Worm (Caenorhabditis elegans) whole organism, L2 larva: ENCODE data around the gene bgnt-1.4.

Experiments
- C34F6.9 ChIP-seq: fragments of 150-350 bp; optimal IDR thresholded peaks from 2 replicates; lab custom pipeline; 2014; ENCODE audit warnings: missing biosample characterization, missing genetic modification characterization
- F13H6.1 ChIP-seq: sonication (generic microtip); optimal IDR thresholded peaks from 2 replicates; lab custom pipeline; 2016; ENCODE audit warnings: missing genetic modification characterization, missing compliant biosample characterization
- R02D3.7 ChIP-seq: fragments of 150-350 bp; optimal IDR thresholded peaks from 2 replicates; lab custom pipeline; 2014; ENCODE audit warnings: missing biosample characterization, missing genetic modification characterization
- Y55F3AM.14 ChIP-seq: fragments of 200-800 bp; sonication (Bioruptor generic); optimal IDR thresholded peaks from 2 replicates; lab custom pipeline; 2018; ENCODE audit warnings: mild to moderate bottlenecking, missing genetic modification characterization, missing compliant biosample characterization
- ama-1 ChIP-seq: fragments of 150-350 bp; optimal IDR thresholded peaks from 2 replicates; lab custom pipeline; 2018; ENCODE audit warnings: inconsistent platforms
- blmp-1 ChIP-seq: sonication (generic microtip); optimal IDR thresholded peaks from 2 replicates; lab custom pipeline; 2017; ENCODE audit warnings: missing genetic modification characterization, mild to moderate bottlenecking, missing compliant biosample characterization, antibody characterized with exemption, moderate library complexity; ENCODE audit not compliant: insufficient read depth
- ceh-16 ChIP-seq: fragments of 150-350 bp; optimal IDR thresholded peaks from 2 replicates; lab custom pipeline; 2014; ENCODE audit warnings: missing biosample characterization, missing genetic modification characterization
- ceh-82 ChIP-seq: fragments of 150-350 bp; optimal IDR thresholded peaks from 2 replicates; lab custom pipeline; 2014; ENCODE audit warnings: missing biosample characterization, missing genetic modification characterization
- crh-2 ChIP-seq: sonication (generic microtip); optimal IDR thresholded peaks from 2 replicates; lab custom pipeline; 2017; ENCODE audit warnings: missing biosample characterization, missing genetic modification characterization
- dmd-4 ChIP-seq: sonication (generic microtip); optimal IDR thresholded peaks from 2 replicates; lab custom pipeline; 2017; ENCODE audit warnings: missing biosample characterization, missing genetic modification characterization
- egl-27 ChIP-seq: sonication (generic microtip); optimal IDR thresholded peaks from 3 replicates; lab custom pipeline; 2017; ENCODE audit warnings: missing biosample characterization, missing genetic modification reagents, missing genetic modification characterization
- gmeb-1 ChIP-seq: fragments of 150-350 bp; optimal IDR thresholded peaks from 2 replicates; lab custom pipeline; 2014; ENCODE audit warnings: missing biosample characterization, missing genetic modification characterization
- lin-11 ChIP-seq: fragments of 150-350 bp; sonication (generic microtip); optimal IDR thresholded peaks from 2 replicates; lab custom pipeline; 2014; ENCODE audit warnings: missing biosample characterization, missing genetic modification characterization, inconsistent platforms, mixed read lengths
- lin-13 ChIP-seq: fragments of 150-350 bp; optimal IDR thresholded peaks from 2 replicates; lab custom pipeline; 2014; ENCODE audit warnings: missing biosample characterization, missing genetic modification reagents, missing genetic modification characterization
- lin-39 ChIP-seq: fragments of 150-350 bp; optimal IDR thresholded peaks from 2 replicates; lab custom pipeline; 2014; ENCODE audit warnings: missing biosample characterization, missing genetic modification reagents, missing genetic modification characterization
- lsy-2 ChIP-seq, 2 experiments: fragments of 150-350 bp in 1 of 2; sonication (generic microtip) in 1 of 2; optimal IDR thresholded peaks; 2 replicates each; lab custom pipeline; 2014 to 2017; ENCODE audit warnings: missing biosample characterization in 2 of 2, missing genetic modification characterization in 2 of 2
- mab-5 ChIP-seq: fragments of 150-350 bp; optimal IDR thresholded peaks from 2 replicates; lab custom pipeline; 2014; ENCODE audit warnings: missing biosample characterization, missing genetic modification characterization
- mbf-1 ChIP-seq: sonication (generic microtip); optimal IDR thresholded peaks from 2 replicates; lab custom pipeline; 2017; ENCODE audit warnings: missing biosample characterization, missing genetic modification characterization
- mdl-1 ChIP-seq, 2 experiments: fragments of 150-350 bp in 1 of 2; sonication (generic microtip) in 1 of 2; optimal IDR thresholded peaks; 2 replicates each; lab custom pipeline; 2017; ENCODE audit warnings: missing biosample characterization in 2 of 2, missing genetic modification characterization in 2 of 2
- nhr-10 ChIP-seq: sonication (generic microtip); optimal IDR thresholded peaks from 2 replicates; lab custom pipeline; 2017; ENCODE audit warnings: missing biosample characterization, missing genetic modification characterization
- nhr-11 ChIP-seq: fragments of 150-350 bp; optimal IDR thresholded peaks from 2 replicates; lab custom pipeline; 2014; ENCODE audit warnings: missing biosample characterization, missing genetic modification characterization
- nhr-12 ChIP-seq: fragments of 150-350 bp; optimal IDR thresholded peaks from 2 replicates; lab custom pipeline; 2014; ENCODE audit warnings: missing biosample characterization, missing genetic modification characterization
- nhr-129 ChIP-seq: fragments of 150-350 bp; optimal IDR thresholded peaks from 2 replicates; lab custom pipeline; 2014; ENCODE audit warnings: missing biosample characterization, missing genetic modification characterization
- nhr-21 ChIP-seq: fragments of 150-350 bp; optimal IDR thresholded peaks from 2 replicates; lab custom pipeline; 2014; ENCODE audit warnings: missing biosample characterization, missing genetic modification characterization
- nhr-237 ChIP-seq: fragments of 150-350 bp; optimal IDR thresholded peaks from 2 replicates; lab custom pipeline; 2014; ENCODE audit warnings: missing biosample characterization, missing genetic modification characterization
- nhr-77 ChIP-seq: fragments of 150-350 bp; optimal IDR thresholded peaks from 2 replicates; lab custom pipeline; 2014; ENCODE audit warnings: missing biosample characterization, missing genetic modification characterization
- peb-1 ChIP-seq: fragments of 150-350 bp; optimal IDR thresholded peaks from 2 replicates; lab custom pipeline; 2014; ENCODE audit warnings: missing biosample characterization, missing genetic modification characterization
- skn-1 ChIP-seq: sonication (generic microtip); optimal IDR thresholded peaks from 2 replicates; lab custom pipeline; 2017; ENCODE audit warnings: missing biosample characterization, missing genetic modification characterization
- snpc-4 ChIP-seq: fragments of 150-350 bp; optimal IDR thresholded peaks from 2 replicates; lab custom pipeline; 2014; ENCODE audit warnings: missing biosample characterization, missing genetic modification characterization
- unc-39 ChIP-seq: fragments of 150-350 bp; optimal IDR thresholded peaks from 2 replicates; lab custom pipeline; 2014; ENCODE audit warnings: missing biosample characterization, missing genetic modification characterization
- unc-55 ChIP-seq: fragments of 150-350 bp; sonication (generic microtip); optimal IDR thresholded peaks from 3 replicates; lab custom pipeline; 2014; ENCODE audit warnings: missing biosample characterization, missing genetic modification reagents, missing genetic modification characterization
- unc-62 ChIP-seq: fragments of 150-350 bp; optimal IDR thresholded peaks from 2 replicates; lab custom pipeline; 2014; ENCODE audit warnings: missing biosample characterization, missing genetic modification reagents, missing genetic modification characterization
- zag-1 ChIP-seq: fragments of 150-350 bp; optimal IDR thresholded peaks from 2 replicates; lab custom pipeline; 2014; ENCODE audit warnings: missing biosample characterization, missing genetic modification characterization
- ztf-4 ChIP-seq: fragments of 150-350 bp; optimal IDR thresholded peaks from 2 replicates; lab custom pipeline; 2014; ENCODE audit warnings: missing biosample characterization, missing genetic modification characterization

Gene bgnt-1.4

ce11 chrV:4794308-4794707 lies 33.5 kb downstream of the bgnt-1.4 start, which contains the start of gene R02F11.2:
TSS of gene R02F11.2 (plus strand) at chrV:4794599.
- peak; percentile 43 for TF ChIP-seq ztf-4 (tag; lab: Kevin White, UChicago)
- no peak for TF ChIP-seq unc-62 (GFP tag; lab: Kevin White, UChicago)
- TF ChIP-seq C34F6.9 (tag; lab: Kevin White, UChicago), result peak; percentile 14
- peak; percentile 36 for TF ChIP-seq nhr-21 (tag; lab: Kevin White, UChicago)
- TF ChIP-seq ama-1 (lab: Kevin White, UChicago), result no peak
- no peak for TF ChIP-seq unc-39 (tag; lab: Kevin White, UChicago)
- no peak for TF ChIP-seq snpc-4 (tag; lab: Kevin White, UChicago)
- TF ChIP-seq dmd-4 (tag; lab: Kevin White, UChicago), result no peak

- TF ChIP-seq mab-5 (tag; lab: Kevin White, UChicago) (no peak), nhr-12 (tag; lab: Kevin White, UChicago) (no peak), ztf-4 (tag; lab: Kevin White, UChicago) (no peak), mbf-1 (tag; lab: Kevin White, UChicago) (no peak), C34F6.9 (tag; lab: Kevin White, UChicago) (no peak), ceh-16 (no peak)
Measured at ce11 chrV:4800794-4801193, 40.0 kb downstream of the bgnt-1.4 start, which contains the start of gene R02F11.1. TSS of gene R02F11.1 (plus strand) at chrV:4801094.

ce11 chrV:4801943-4802342 lies 41.2 kb downstream of the bgnt-1.4 start:
- TF ChIP-seq lin-39, result no peak

- TF ChIP-seq nhr-237 (tag; lab: Kevin White, UChicago) (no peak), gmeb-1 (no peak), lin-39 (no peak), unc-55 (GFP tag; lab: Kevin White, UChicago) (no peak), Y55F3AM.14 (GFP tag; lab: Kevin White, UChicago) (no peak), R02D3.7 (no peak), egl-27 (tag; lab: Kevin White, UChicago) (no peak), skn-1 (tag; lab: Kevin White, UChicago) (no peak), dmd-4 (tag; lab: Kevin White, UChicago) (no peak), nhr-11 (tag; lab: Kevin White, UChicago) (no peak), peb-1 (tag; lab: Kevin White, UChicago) (no peak), nhr-129 (no peak), ceh-16 (no peak), ama-1 (lab: Kevin White, UChicago) (no peak), nhr-77 (tag; lab: Kevin White, UChicago) (no peak)
- TF ChIP-seq, all 48 proteins: peak for 0
Measured at ce11 chrV:4805847-4806246, 45.1 kb downstream of the bgnt-1.4 start, which contains the start of gene R02F11.3. TSS of gene R02F11.3 (minus strand) at chrV:4805947.

ce11 chrV:4806859-4807258 lies 46.1 kb downstream of the bgnt-1.4 start:
- TF ChIP-seq egl-27 (tag; lab: Kevin White, UChicago) (no peak), unc-55 (GFP tag; lab: Kevin White, UChicago) (no peak), dmd-4 (tag; lab: Kevin White, UChicago) (no peak), ztf-4 (tag; lab: Kevin White, UChicago) (peak; percentile 22), mdl-1 (tag; optimal IDR thresholded peaks at IDR 0.05; lab: Kevin White, UChicago) (no peak), blmp-1 (tag; lab: Kevin White, UChicago) (peak; percentile 1)

ce11 chrV:4810653-4811052 lies 49.9 kb downstream of the bgnt-1.4 start:
- TF ChIP-seq lsy-2 (tag; optimal IDR thresholded peaks at IDR 0.05; lab: Kevin White, UChicago), result peak in 1 of 2 experiments; percentile 55
- TF ChIP-seq lin-13, result peak; percentile 48
- TF ChIP-seq zag-1 (tag; lab: Kevin White, UChicago), result peak; percentile 59
- TF ChIP-seq C34F6.9 (tag; lab: Kevin White, UChicago), result peak; percentile 76
- no peak for TF ChIP-seq lin-39
- TF ChIP-seq F13H6.1 (tag; lab: Kevin White, UChicago), result peak; percentile 49
- TF ChIP-seq nhr-21 (tag; lab: Kevin White, UChicago), result no peak
- no peak for TF ChIP-seq mbf-1 (tag; lab: Kevin White, UChicago)
- TF ChIP-seq nhr-10 (tag; lab: Kevin White, UChicago), result no peak
- peak; percentile 81 for TF ChIP-seq unc-55 (GFP tag; lab: Kevin White, UChicago)
- TF ChIP-seq lin-11 (tag; lab: Kevin White, UChicago), result peak; percentile 41
- TF ChIP-seq nhr-129, result peak; percentile 67
- TF ChIP-seq crh-2 (tag; lab: Kevin White, UChicago), result peak; percentile 8
- TF ChIP-seq Y55F3AM.14 (GFP tag; lab: Kevin White, UChicago), result peak; percentile 31
- TF ChIP-seq ceh-82 (tag; lab: Kevin White, UChicago), result no peak
- TF ChIP-seq, all 48 proteins: peak for 10
